Fruit fly (Drosophila melanogaster) whole organism, embryonic: ENCODE data around the gene CG46434.

Experiments used
- BEAF-32 ChIP-seq: fragments of 200-800 bp; sonication (Bioruptor generic); optimal IDR thresholded peaks from 3 replicates; lab custom pipeline; 2017; ENCODE audit warnings: missing biosample characterization, missing genetic modification characterization, mild to moderate bottlenecking, moderate library complexity, missing genetic modification reagents
- Bteb2 ChIP-seq: fragments of 200-800 bp; sonication (Bioruptor generic); optimal IDR thresholded peaks from 2 replicates; lab custom pipeline; 2016; ENCODE audit warnings: missing biosample characterization, missing genetic modification characterization
- CG10267 ChIP-seq: fragments of 200-800 bp; sonication (Bioruptor generic); optimal IDR thresholded peaks from 2 replicates; lab custom pipeline; 2018; ENCODE audit warnings: missing biosample characterization, mild to moderate bottlenecking, missing genetic modification characterization, moderate library complexity
- CG11456 ChIP-seq: fragments of 200-800 bp; sonication (Bioruptor generic); IDR thresholded peaks from 3 replicates; pipeline ENCODE4 v1.3.6; 2022; ENCODE audit warnings: missing biosample characterization, missing genetic modification characterization
- CG11696 ChIP-seq: fragments of 200-800 bp; sonication (Bioruptor generic); IDR thresholded peaks from 2 replicates; pipeline ENCODE4 v1.3.6; 2022; ENCODE audit warnings: missing biosample characterization, missing genetic modification characterization
- CG13894 ChIP-seq: fragments of 200-800 bp; sonication (Bioruptor generic); optimal IDR thresholded peaks from 3 replicates; lab custom pipeline; 2018; ENCODE audit warnings: missing biosample characterization, mild to moderate bottlenecking, missing genetic modification characterization, moderate library complexity
- CG17328 ChIP-seq: fragments of 200-800 bp; sonication (Bioruptor generic); IDR thresholded peaks from 2 replicates; pipeline ENCODE4 v1.3.6; 2022; ENCODE audit warnings: missing biosample characterization, missing genetic modification characterization
- CG17385 ChIP-seq: fragments of 200-800 bp; sonication (Bioruptor generic); optimal IDR thresholded peaks from 3 replicates; lab custom pipeline; 2018; ENCODE audit warnings: missing biosample characterization, mild to moderate bottlenecking, missing genetic modification characterization
- CG1832 ChIP-seq: fragments of 200-800 bp; sonication (Bioruptor generic); optimal IDR thresholded peaks from 2 replicates; lab custom pipeline; 2017; ENCODE audit warnings: missing biosample characterization, mild to moderate bottlenecking, missing genetic modification characterization, inconsistent platforms
- CG2129 ChIP-seq: fragments of 200-800 bp; sonication (Bioruptor generic); IDR thresholded peaks from 2 replicates; pipeline ENCODE4 v1.3.6; 2022; ENCODE audit warnings: missing biosample characterization, missing genetic modification characterization; ENCODE audit not compliant: partially characterized antibody
- CG3847 ChIP-seq: fragments of 200-800 bp; sonication (Bioruptor generic); IDR thresholded peaks from 2 replicates; pipeline ENCODE4 v1.3.6; 2022; ENCODE audit warnings: missing biosample characterization, missing genetic modification characterization
- CG4820 ChIP-seq: fragments of 200-800 bp; sonication (Bioruptor generic); optimal IDR thresholded peaks from 3 replicates; lab custom pipeline; 2016; ENCODE audit warnings: missing biosample characterization, missing genetic modification characterization
- CG6654 ChIP-seq: fragments of 200-800 bp; sonication (Bioruptor generic); optimal IDR thresholded peaks from 2 replicates; lab custom pipeline; 2017; ENCODE audit warnings: missing biosample characterization, mild to moderate bottlenecking, missing genetic modification characterization
- CG6689 ChIP-seq: fragments of 200-800 bp; sonication (Bioruptor generic); IDR thresholded peaks from 2 replicates; pipeline ENCODE4 v1.3.6; 2022; ENCODE audit warnings: missing biosample characterization, missing genetic modification characterization
- CG6765 ChIP-seq: fragments of 200-800 bp; sonication (Bioruptor generic); optimal IDR thresholded peaks from 3 replicates; lab custom pipeline; 2017; ENCODE audit warnings: missing biosample characterization, mild to moderate bottlenecking, missing genetic modification characterization
- CG7556 ChIP-seq: fragments of 200-800 bp; sonication (Bioruptor generic); optimal IDR thresholded peaks from 2 replicates; lab custom pipeline; 2017; ENCODE audit warnings: missing biosample characterization, mild to moderate bottlenecking, missing genetic modification characterization
- CG7745 ChIP-seq: fragments of 200-800 bp; sonication (Bioruptor generic); optimal IDR thresholded peaks from 2 replicates; lab custom pipeline; 2018; ENCODE audit warnings: missing biosample characterization, mild to moderate bottlenecking, missing genetic modification characterization, moderate library complexity
- CG7928 ChIP-seq: fragments of 200-800 bp; sonication (Bioruptor generic); optimal IDR thresholded peaks from 2 replicates; lab custom pipeline; 2017; ENCODE audit warnings: missing biosample characterization, mild to moderate bottlenecking, missing genetic modification characterization
- CG8359 ChIP-seq: fragments of 200-800 bp; sonication (Bioruptor generic); optimal IDR thresholded peaks from 2 replicates; lab custom pipeline; 2017; ENCODE audit warnings: missing biosample characterization, mild to moderate bottlenecking, missing genetic modification characterization, borderline replicate concordance
- CG8765 ChIP-seq: fragments of 200-800 bp; sonication (Bioruptor generic); IDR thresholded peaks from 2 replicates; pipeline ENCODE4 v1.3.6; 2022; ENCODE audit warnings: missing biosample characterization, missing genetic modification characterization
- CrebB ChIP-seq: fragments of 200-800 bp; sonication (Bioruptor generic); optimal IDR thresholded peaks from 3 replicates; lab custom pipeline; 2018; ENCODE audit warnings: missing biosample characterization, mild to moderate bottlenecking, missing genetic modification characterization
- D ChIP-seq, 2 experiments: fragments of 200-800 bp in 1 of 2; fragments of >200 bp in 1 of 2; sonication (Bioruptor generic) in 1 of 2; optimal IDR thresholded peaks; 2 replicates in 1 of 2; 3 replicates in 1 of 2; lab custom pipeline; 2017; ENCODE audit warnings: mild to moderate bottlenecking in 1 of 2, missing biosample characterization in 1 of 2, missing genetic modification characterization in 1 of 2, missing genetic modification reagents in 1 of 2
- Dek ChIP-seq: fragments of 200-800 bp; sonication (Bioruptor generic); optimal IDR thresholded peaks from 3 replicates; lab custom pipeline; 2019; ENCODE audit warnings: missing biosample characterization, mild to moderate bottlenecking, missing genetic modification characterization, moderate library complexity
- Doc3 ChIP-seq: fragments of 200-800 bp; sonication (Bioruptor generic); IDR thresholded peaks from 3 replicates; pipeline ENCODE4 v1.3.6; 2022; ENCODE audit warnings: missing biosample characterization, missing genetic modification characterization; ENCODE audit not compliant: partially characterized antibody
- H15 ChIP-seq: fragments of 200-800 bp; sonication (Bioruptor generic); IDR thresholded peaks from 3 replicates; pipeline ENCODE4 v1.3.6; 2022; ENCODE audit warnings: missing biosample characterization, missing genetic modification characterization
- Lhr ChIP-seq: fragments of 200-800 bp; sonication (Bioruptor generic); optimal IDR thresholded peaks from 3 replicates; lab custom pipeline; 2017; ENCODE audit warnings: mild to moderate bottlenecking, missing biosample characterization, missing genetic modification reagents, missing genetic modification characterization
- Lpt ChIP-seq: fragments of >200 bp; optimal IDR thresholded peaks from 2 replicates; lab custom pipeline; 2018; ENCODE audit warnings: missing biosample characterization, missing genetic modification characterization
- MBD-R2 ChIP-seq: fragments of 200-800 bp; sonication (Bioruptor generic); IDR thresholded peaks from 2 replicates; pipeline ENCODE4 v1.3.6; 2022; ENCODE audit warnings: missing biosample characterization, missing genetic modification characterization
- NC2β ChIP-seq: fragments of 200-800 bp; sonication (Bioruptor generic); optimal IDR thresholded peaks from 2 replicates; lab custom pipeline; 2016; ENCODE audit warnings: missing biosample characterization, missing genetic modification characterization
- Opbp ChIP-seq: fragments of 200-800 bp; sonication (Bioruptor generic); IDR thresholded peaks from 3 replicates; pipeline ENCODE4 v1.3.6; 2022; ENCODE audit warnings: missing biosample characterization, missing genetic modification characterization; ENCODE audit not compliant: partially characterized antibody
- Scr ChIP-seq: fragments of 200-800 bp; sonication (Bioruptor generic); IDR thresholded peaks from 2 replicates; pipeline ENCODE4 v1.3.6; 2022; ENCODE audit warnings: missing biosample characterization, missing genetic modification characterization; ENCODE audit not compliant: partially characterized antibody
- az2 ChIP-seq: fragments of 200-800 bp; sonication (Bioruptor generic); optimal IDR thresholded peaks from 3 replicates; lab custom pipeline; 2016; ENCODE audit warnings: missing biosample characterization, missing genetic modification characterization
- crol ChIP-seq: fragments of 200-800 bp; sonication (Bioruptor generic); IDR thresholded peaks from 2 replicates; pipeline ENCODE4 v1.3.6; 2022; ENCODE audit warnings: missing biosample characterization, missing genetic modification characterization
- cwo ChIP-seq: fragments of 200-800 bp; sonication (Bioruptor generic); optimal IDR thresholded peaks from 3 replicates; lab custom pipeline; 2017; ENCODE audit warnings: missing biosample characterization, missing genetic modification characterization, mild to moderate bottlenecking, moderate library complexity, missing genetic modification reagents
- dpn ChIP-seq, 2 experiments: fragments of 200-800 bp; sonication (Bioruptor generic); optimal IDR thresholded peaks; 3 replicates each; lab custom pipeline; 2016; ENCODE audit warnings: missing biosample characterization in 2 of 2, missing genetic modification characterization in 2 of 2
- h ChIP-seq: fragments of >200 bp; optimal IDR thresholded peaks from 2 replicates; lab custom pipeline; 2017
- hth ChIP-seq: fragments of >200 bp; optimal IDR thresholded peaks from 2 replicates; lab custom pipeline; 2017; ENCODE audit warnings: inconsistent platforms
- inv ChIP-seq: fragments of 200-800 bp; sonication (Bioruptor generic); IDR thresholded peaks from 2 replicates; pipeline ENCODE4 v1.3.6; 2022; ENCODE audit warnings: missing biosample characterization, missing genetic modification characterization; ENCODE audit not compliant: partially characterized antibody
- ken ChIP-seq: fragments of 200-800 bp; sonication (Bioruptor generic); IDR thresholded peaks from 3 replicates; pipeline ENCODE4 v1.3.6; 2022; ENCODE audit warnings: missing biosample characterization, missing genetic modification characterization
- kni ChIP-seq: fragments of 200-800 bp; sonication (Bioruptor generic); optimal IDR thresholded peaks from 3 replicates; lab custom pipeline; 2017; ENCODE audit warnings: mild to moderate bottlenecking, missing biosample characterization, missing genetic modification reagents, missing genetic modification characterization
- lbe ChIP-seq: fragments of 200-800 bp; sonication (Bioruptor generic); optimal IDR thresholded peaks from 2 replicates; lab custom pipeline; 2016; ENCODE audit warnings: missing biosample characterization, mild to moderate bottlenecking, missing genetic modification characterization
- ro ChIP-seq: fragments of 200-800 bp; sonication (Bioruptor generic); IDR thresholded peaks from 2 replicates; pipeline ENCODE4 v1.3.6; 2022; ENCODE audit warnings: missing biosample characterization, missing genetic modification characterization
- sima ChIP-seq: fragments of 200-800 bp; sonication (Bioruptor generic); optimal IDR thresholded peaks from 2 replicates; lab custom pipeline; 2016; ENCODE audit warnings: missing biosample characterization, missing genetic modification characterization
- slou ChIP-seq: fragments of 200-800 bp; sonication (Bioruptor generic); optimal IDR thresholded peaks from 3 replicates; lab custom pipeline; 2016; ENCODE audit warnings: missing biosample characterization, missing genetic modification characterization
- so ChIP-seq: fragments of 200-800 bp; sonication (Bioruptor generic); IDR thresholded peaks from 3 replicates; pipeline ENCODE4 v1.3.6; 2022; ENCODE audit warnings: missing biosample characterization, missing genetic modification characterization
- sug ChIP-seq: fragments of 200-800 bp; optimal IDR thresholded peaks from 2 replicates; lab custom pipeline; 2019; ENCODE audit warnings: missing biosample characterization, mild to moderate bottlenecking, missing genetic modification characterization, moderate library complexity
- tll ChIP-seq, 2 experiments: fragments of 200-800 bp in 1 of 2; fragments of >200 bp in 1 of 2; sonication (Bioruptor generic) in 1 of 2; optimal IDR thresholded peaks; 2 replicates each; lab custom pipeline; 2017 to 2019; ENCODE audit warnings: missing biosample characterization in 2 of 2, missing genetic modification characterization in 2 of 2, mild to moderate bottlenecking in 1 of 2, moderate library complexity in 1 of 2
- ttk ChIP-seq: fragments of 200-800 bp; sonication (Bioruptor generic); IDR thresholded peaks from 2 replicates; pipeline ENCODE4 v2.1.2; 2022; ENCODE audit warnings: missing biosample characterization, missing genetic modification characterization
- yki ChIP-seq: fragments of >200 bp; optimal IDR thresholded peaks from 3 replicates; lab custom pipeline; 2018
- zfh1 ChIP-seq: fragments of 200-800 bp; sonication (Bioruptor generic); IDR thresholded peaks from 3 replicates; pipeline ENCODE4 v1.3.6; 2022; ENCODE audit warnings: missing biosample characterization, missing genetic modification characterization
- zfh2 ChIP-seq: fragments of 200-800 bp; sonication (Bioruptor generic); optimal IDR thresholded peaks from 2 replicates; lab custom pipeline; 2016; ENCODE audit warnings: missing biosample characterization, missing genetic modification characterization

CG46434 gene

dm6 chr3L:19557996-19558375 is 14.0 kb upstream of the CG46434 start:
- TF ChIP-seq h (lab: Kevin White, UChicago) (no peak), yki (lab: Kevin White, UChicago) (no peak), CG1832 (GFP tag; lab: Kevin White, UChicago) (no peak), inv (GFP tag; lab: Robert Waterston, UW) (no peak), CG13894 (tag; lab: Kevin White, UChicago) (peak; percentile 92), CG3847 (GFP tag; lab: Robert Waterston, UW) (no peak), tll (GFP tag; optimal IDR thresholded peaks at IDR 0.05; lab: Kevin White, UChicago) (peak in 1 of 2 experiments; percentile 66), Dek (no peak), ttk (GFP tag; lab: Robert Waterston, UW) (no peak), Doc3 (GFP tag; lab: Robert Waterston, UW) (no peak), D (optimal IDR thresholded peaks at IDR 0.05; lab: Kevin White, UChicago) (peak; percentile 85), D (GFP tag; optimal IDR thresholded peaks at IDR 0.05; lab: Kevin White, UChicago) (no peak), CG2129 (GFP tag; lab: Robert Waterston, UW) (no peak), BEAF-32 (GFP tag; lab: Kevin White, UChicago) (no peak), hth (lab: Kevin White, UChicago) (no peak), kni (peak; percentile 97), CrebB (tag; lab: Kevin White, UChicago) (no peak), H15 (GFP tag; lab: Robert Waterston, UW) (no peak), ro (GFP tag; lab: Robert Waterston, UW) (no peak), CG6689 (GFP tag; lab: Robert Waterston, UW) (no peak), MBD-R2 (no peak), CG11456 (GFP tag; lab: Robert Waterston, UW) (no peak), so (GFP tag; lab: Robert Waterston, UW) (no peak), CG6765 (GFP tag; lab: Kevin White, UChicago) (no peak), zfh2 (GFP tag; lab: Kevin White, UChicago) (no peak), az2 (GFP tag; lab: Kevin White, UChicago) (no peak), Bteb2 (GFP tag; lab: Kevin White, UChicago) (no peak), cwo (GFP tag; lab: Kevin White, UChicago) (no peak), CG11696 (GFP tag; lab: Robert Waterston, UW) (no peak), lbe (GFP tag; lab: Kevin White, UChicago) (peak; percentile 28), dpn (GFP tag; optimal IDR thresholded peaks at IDR 0.05; lab: Kevin White, UChicago) (no peak), ken (GFP tag; lab: Robert Waterston, UW) (no peak), CG17385 (GFP tag; lab: Kevin White, UChicago) (peak; percentile 82), slou (GFP tag; lab: Kevin White, UChicago) (no peak), sug (peak; percentile 21), sima (GFP tag; lab: Kevin White, UChicago) (no peak), CG7556 (GFP tag; lab: Kevin White, UChicago) (no peak), NC2β (GFP tag; lab: Kevin White, UChicago) (no peak), crol (GFP tag; lab: Robert Waterston, UW) (no peak), CG17328 (no peak), Scr (GFP tag; lab: Robert Waterston, UW) (0 out of 2 replicates have a peak, but pooled peaks have one; percentile 10), zfh1 (GFP tag; lab: Robert Waterston, UW) (no peak), Opbp (GFP tag; lab: Robert Waterston, UW) (no peak), CG8359 (GFP tag; lab: Kevin White, UChicago) (no peak), Lhr (GFP tag; lab: Kevin White, UChicago) (no peak), Lpt (GFP tag; lab: Kevin White, UChicago) (peak; percentile 84), CG7745 (tag; lab: Kevin White, UChicago) (no peak), CG4820 (GFP tag; lab: Kevin White, UChicago) (no peak), CG6654 (GFP tag; lab: Kevin White, UChicago) (no peak), CG8765 (GFP tag; lab: Robert Waterston, UW) (no peak), CG10267 (no peak), CG7928 (GFP tag; lab: Kevin White, UChicago) (no peak)
